Worm (Caenorhabditis elegans) whole organism, young adult: Measurements from ENCODE around the gene clc-6.

Experiments
- B0035.1 ChIP-seq: sonication (generic microtip); optimal IDR thresholded peaks from 2 replicates; lab custom pipeline; 2016; ENCODE audit warnings: missing genetic modification characterization, mild to moderate bottlenecking, missing compliant biosample characterization, missing genotype, missing genetic modification reagents
- F10E7.11 ChIP-seq: sonication (generic microtip); optimal IDR thresholded peaks from 2 replicates; lab custom pipeline; 2017; ENCODE audit warnings: mild to moderate bottlenecking, missing genetic modification characterization, moderate library complexity, missing compliant biosample characterization
- F37B4.10 ChIP-seq: fragments of 200-800 bp; sonication (Bioruptor generic); IDR thresholded peaks from 2 replicates; pipeline ENCODE4 v1.3.6; 2022; ENCODE audit warnings: missing genetic modification characterization, missing compliant biosample characterization
- F49E8.2 ChIP-seq: sonication (generic microtip); optimal IDR thresholded peaks from 3 replicates; lab custom pipeline; 2017; ENCODE audit warnings: missing genetic modification characterization, mild to moderate bottlenecking, missing compliant biosample characterization, antibody characterized with exemption, moderate library complexity; ENCODE audit not compliant: insufficient read depth
- F57A8.1 ChIP-seq: fragments of 200-800 bp; sonication (Bioruptor generic); optimal IDR thresholded peaks from 2 replicates; lab custom pipeline; 2018; ENCODE audit warnings: mild to moderate bottlenecking, missing genetic modification characterization, moderate library complexity, missing compliant biosample characterization
- T26A5.8 ChIP-seq: sonication (generic microtip); optimal IDR thresholded peaks from 2 replicates; lab custom pipeline; 2016; ENCODE audit warnings: missing genetic modification characterization, missing compliant biosample characterization
- Y56A3A.18 ChIP-seq: fragments of 200-800 bp; sonication (Bioruptor generic); IDR thresholded peaks from 2 replicates; pipeline ENCODE4 v1.3.6; 2022; ENCODE audit warnings: missing genetic modification reagents, missing genetic modification characterization, missing compliant biosample characterization
- Y79H2A.3 ChIP-seq: fragments of 200-800 bp; sonication (Bioruptor generic); conservative IDR thresholded peaks from 2 replicates; pipeline ENCODE4 v1.3.6; 2022; ENCODE audit warnings: missing genetic modification reagents, missing genetic modification characterization, missing compliant biosample characterization
- akir-1 ChIP-seq: fragments of 200-800 bp; sonication (Bioruptor generic); optimal IDR thresholded peaks from 2 replicates; lab custom pipeline; 2018; ENCODE audit warnings: mild to moderate bottlenecking, missing genetic modification characterization, moderate library complexity, missing compliant biosample characterization
- ama-1 ChIP-seq, 3 experiments: fragments of 150-350 bp in 1 of 3; sonication (generic microtip) in 2 of 3; optimal IDR thresholded peaks; 2 replicates each; lab custom pipeline; 2014 to 2018; ENCODE audit warnings: missing biosample characterization in 2 of 3, missing genetic modification characterization in 2 of 3, missing genetic modification reagents in 2 of 3
- aptf-2 ChIP-seq: fragments of 200-800 bp; sonication (Bioruptor generic); conservative IDR thresholded peaks from 2 replicates; pipeline ENCODE4 v1.3.6; 2022; ENCODE audit warnings: missing genetic modification reagents, missing genetic modification characterization, missing compliant biosample characterization
- athp-1 ChIP-seq: sonication (generic microtip); optimal IDR thresholded peaks from 2 replicates; lab custom pipeline; 2017; ENCODE audit warnings: mild to moderate bottlenecking, missing genetic modification characterization, missing compliant biosample characterization
- attf-6 ChIP-seq: fragments of 200-800 bp; sonication (Bioruptor generic); IDR thresholded peaks from 2 replicates; pipeline ENCODE4 v1.3.6; 2022; ENCODE audit warnings: missing genetic modification reagents, missing genetic modification characterization, missing compliant biosample characterization
- cebp-2 ChIP-seq: fragments of 200-800 bp; sonication (Bioruptor generic); IDR thresholded peaks from 2 replicates; pipeline ENCODE4 v1.3.6; 2022; ENCODE audit warnings: missing genetic modification characterization, missing compliant biosample characterization
- ceh-91 ChIP-seq: fragments of 200-800 bp; sonication (Bioruptor generic); IDR thresholded peaks from 2 replicates; pipeline ENCODE4 v1.3.6; 2022; ENCODE audit warnings: missing genetic modification reagents, missing genetic modification characterization, missing compliant biosample characterization
- dox-1 ChIP-seq: fragments of 200-800 bp; sonication (Bioruptor generic); IDR thresholded peaks from 2 replicates; pipeline ENCODE4 v1.3.6; 2022; ENCODE audit warnings: missing genetic modification reagents, missing genetic modification characterization, missing compliant biosample characterization
- dpl-1 ChIP-seq: fragments of 150-350 bp; optimal IDR thresholded peaks from 2 replicates; lab custom pipeline; 2014; ENCODE audit warnings: missing biosample characterization, missing genetic modification reagents, missing genetic modification characterization
- efl-1 ChIP-seq: fragments of 150-350 bp; optimal IDR thresholded peaks from 2 replicates; lab custom pipeline; 2014; ENCODE audit warnings: missing biosample characterization, missing genetic modification reagents, missing genetic modification characterization
- ekl-4 ChIP-seq: fragments of 200-800 bp; sonication (Bioruptor generic); IDR thresholded peaks from 2 replicates; pipeline ENCODE4 v1.3.6; 2022; ENCODE audit warnings: missing genetic modification reagents, missing genetic modification characterization, missing compliant biosample characterization
- lag-1 ChIP-seq: fragments of 200-800 bp; sonication (Bioruptor generic); IDR thresholded peaks from 2 replicates; pipeline ENCODE4 v1.3.6; 2022; ENCODE audit warnings: missing genetic modification reagents, missing genetic modification characterization, missing compliant biosample characterization
- lin-26 ChIP-seq: fragments of 200-800 bp; sonication (Bioruptor generic); IDR thresholded peaks from 2 replicates; pipeline ENCODE4 v1.3.6; 2022; ENCODE audit warnings: missing genetic modification reagents, missing genetic modification characterization, missing compliant biosample characterization
- lin-35 ChIP-seq, 3 experiments: fragments of 150-350 bp in 2 of 3; sonication (generic microtip) in 1 of 3; optimal IDR thresholded peaks; 2 replicates each; lab custom pipeline; 2014 to 2018; ENCODE audit warnings: missing biosample characterization in 3 of 3, missing genetic modification characterization in 3 of 3, missing genetic modification reagents in 3 of 3
- madf-3 ChIP-seq: fragments of 200-800 bp; sonication (Bioruptor generic); IDR thresholded peaks from 2 replicates; pipeline ENCODE4 v1.3.6; 2022; ENCODE audit warnings: missing genetic modification reagents, missing genetic modification characterization, missing compliant biosample characterization
- mxl-1 ChIP-seq: sonication (generic microtip); optimal IDR thresholded peaks from 2 replicates; lab custom pipeline; 2016; ENCODE audit warnings: missing genetic modification characterization, missing compliant biosample characterization
- nfyb-1 ChIP-seq: fragments of 200-800 bp; sonication (Bioruptor generic); IDR thresholded peaks from 2 replicates; pipeline ENCODE4 v1.3.6; 2022; ENCODE audit warnings: missing genetic modification reagents, missing genetic modification characterization, missing compliant biosample characterization
- nhr-80 ChIP-seq: sonication (generic microtip); optimal IDR thresholded peaks from 2 replicates; lab custom pipeline; 2016; ENCODE audit warnings: missing genetic modification characterization, missing compliant biosample characterization
- nhr-90 ChIP-seq: sonication (generic microtip); optimal IDR thresholded peaks from 2 replicates; lab custom pipeline; 2016; ENCODE audit warnings: missing genotype, mild to moderate bottlenecking, missing genetic modification characterization, missing compliant biosample characterization
- pbrm-1 ChIP-seq: fragments of 200-800 bp; sonication (Bioruptor generic); IDR thresholded peaks from 2 replicates; pipeline ENCODE4 v1.3.6; 2022; ENCODE audit warnings: missing genetic modification reagents, missing genetic modification characterization, missing compliant biosample characterization
- pha-4 ChIP-seq: fragments of 150-350 bp; sonication (generic microtip); optimal IDR thresholded peaks from 2 replicates; lab custom pipeline; 2014; ENCODE audit warnings: missing biosample characterization, missing genetic modification reagents, missing genetic modification characterization
- rec-8 ChIP-seq, 2 experiments: sonication (generic microtip); optimal IDR thresholded peaks; 2 replicates each; lab custom pipeline; 2016; ENCODE audit warnings: mild to moderate bottlenecking in 2 of 2, missing genetic modification characterization in 2 of 2, missing genetic modification reagents in 2 of 2, missing genotype in 2 of 2, missing biosample characterization in 1 of 2, missing compliant biosample characterization in 1 of 2, moderate library complexity in 1 of 2
- rpc-1 ChIP-seq, 2 experiments: fragments of 150-350 bp in 1 of 2; sonication (generic microtip) in 1 of 2; optimal IDR thresholded peaks; 2 replicates each; lab custom pipeline; 2014 to 2018; ENCODE audit warnings: missing biosample characterization in 1 of 2, missing genetic modification characterization in 1 of 2, missing genetic modification reagents in 1 of 2, missing genotype in 1 of 2
- sdz-38 ChIP-seq: sonication (generic microtip); optimal IDR thresholded peaks from 2 replicates; lab custom pipeline; 2016; ENCODE audit warnings: missing genotype, missing genetic modification characterization, missing compliant biosample characterization
- snpc-3.4 ChIP-seq: sonication (generic microtip); optimal IDR thresholded peaks from 2 replicates; lab custom pipeline; 2017; ENCODE audit warnings: missing genetic modification characterization, mild to moderate bottlenecking, missing compliant biosample characterization, antibody characterized with exemption, moderate library complexity, missing genotype, missing genetic modification reagents
- somi-1 ChIP-seq: fragments of 200-800 bp; sonication (Bioruptor generic); optimal IDR thresholded peaks from 2 replicates; lab custom pipeline; 2018; ENCODE audit warnings: mild to moderate bottlenecking, missing genetic modification characterization, missing compliant biosample characterization
- tbx-9 ChIP-seq: sonication (generic microtip); optimal IDR thresholded peaks from 2 replicates; lab custom pipeline; 2016; ENCODE audit warnings: borderline replicate concordance, missing genetic modification characterization, inconsistent platforms, missing compliant biosample characterization
- unc-62 ChIP-seq: fragments of 150-350 bp; optimal IDR thresholded peaks from 2 replicates; lab custom pipeline; 2014; ENCODE audit warnings: missing biosample characterization, missing genetic modification reagents, missing genetic modification characterization
- zfh-2 ChIP-seq: fragments of 200-800 bp; sonication (Bioruptor generic); conservative IDR thresholded peaks from 2 replicates; pipeline ENCODE4 v1.3.6; 2022; ENCODE audit warnings: missing genetic modification reagents, missing genetic modification characterization, missing compliant biosample characterization
- ztf-18 ChIP-seq: sonication (generic microtip); optimal IDR thresholded peaks from 2 replicates; lab custom pipeline; 2016; ENCODE audit warnings: missing genotype, mild to moderate bottlenecking, missing genetic modification characterization, missing compliant biosample characterization
- ztf-22 ChIP-seq: fragments of 200-800 bp; sonication (Bioruptor generic); optimal IDR thresholded peaks from 2 replicates; lab custom pipeline; 2018; ENCODE audit warnings: mild to moderate bottlenecking, missing genetic modification characterization, moderate library complexity, missing compliant biosample characterization
- ztf-26 ChIP-seq: sonication (generic microtip); optimal IDR thresholded peaks from 2 replicates; lab custom pipeline; 2017; ENCODE audit warnings: missing genetic modification characterization, missing compliant biosample characterization
- ztf-28 ChIP-seq: fragments of 200-800 bp; sonication (Bioruptor generic); IDR thresholded peaks from 2 replicates; pipeline ENCODE4 v1.3.6; 2022; ENCODE audit warnings: missing genetic modification reagents, missing genetic modification characterization, missing compliant biosample characterization
- ztf-6 ChIP-seq: fragments of 200-800 bp; sonication (Bioruptor generic); IDR thresholded peaks from 2 replicates; pipeline ENCODE4 v1.3.6; 2022; ENCODE audit warnings: missing genetic modification reagents, missing genetic modification characterization, missing compliant biosample characterization

clc-6 gene

DNA sequence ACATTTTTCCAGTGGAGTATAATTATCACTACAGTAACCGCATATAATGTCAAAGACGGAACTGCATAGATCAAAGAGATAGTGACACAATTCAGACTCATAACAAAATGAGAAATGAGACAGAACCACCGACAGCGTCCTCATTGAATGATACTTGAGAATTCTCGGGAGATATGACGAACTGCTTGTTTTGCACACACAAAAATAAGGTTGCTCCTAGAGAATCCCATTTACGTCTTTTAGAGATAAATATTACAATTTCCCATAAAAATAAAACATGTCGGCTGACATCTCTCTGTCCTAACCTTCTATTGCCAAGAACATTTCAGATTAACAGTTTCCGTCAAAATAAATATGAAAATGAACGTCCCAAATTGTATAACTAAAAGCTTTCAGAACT lies 40.5 kb downstream of the clc-6 start, which contains the start of gene srg-38:
Gene srg-38 (minus strand): TSS at position 101 of the 400 bp plus-strand sequence.
- TF ChIP-seq aptf-2 (GFP tag; lab: Robert Waterston, UW) (no peak), lin-35 (GFP tag; optimal IDR thresholded peaks at IDR 0.05; lab: Kevin White, UChicago) (no peak), nhr-90 (tag; lab: Kevin White, UChicago) (no peak), rpc-1 (optimal IDR thresholded peaks at IDR 0.05; lab: Kevin White, UChicago) (no peak), rpc-1 (tag; optimal IDR thresholded peaks at IDR 0.05; lab: Kevin White, UChicago) (no peak), snpc-3.4 (tag; lab: Kevin White, UChicago) (no peak), lag-1 (GFP tag; lab: Robert Waterston, UW) (no peak), ekl-4 (no peak), F49E8.2 (tag; lab: Kevin White, UChicago) (no peak), dpl-1 (GFP tag; lab: Kevin White, UChicago) (no peak)
- TF ChIP-seq, all 124 proteins: peak for 0

DNA sequence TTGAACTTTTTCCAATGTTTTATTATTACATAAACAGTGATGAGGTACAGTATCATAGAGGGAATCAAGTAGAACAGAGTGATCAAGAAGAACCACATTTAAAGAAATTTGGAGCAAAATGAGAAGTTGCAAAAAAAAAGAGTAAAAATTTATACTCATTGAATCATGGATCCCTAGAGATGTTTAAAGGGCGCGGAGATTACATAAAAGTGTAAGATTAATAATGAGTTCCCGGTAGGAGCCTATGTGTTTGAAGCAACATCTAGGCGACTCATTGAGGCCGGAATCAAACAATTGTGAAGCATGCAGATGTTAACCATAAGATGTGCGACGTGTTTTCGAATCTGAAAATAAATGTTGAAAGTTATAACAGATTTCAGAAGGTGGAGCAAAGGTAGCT lies 43.7 kb downstream of the clc-6 start, which contains the start of gene srg-39:
Gene srg-39 (minus strand): TSS at position 101 of the 400 bp plus-strand sequence.
- TF ChIP-seq ztf-6 = no peak
- no peak for TF ChIP-seq ztf-22 (GFP tag; lab: Kevin White, UChicago)
- TF ChIP-seq unc-62 = no peak
- no peak for TF ChIP-seq B0035.1
- no peak for TF ChIP-seq ztf-28
- TF ChIP-seq ztf-18 = no peak
- no peak for TF ChIP-seq somi-1 (GFP tag; lab: Kevin White, UChicago)
- TF ChIP-seq F57A8.1 (GFP tag; lab: Kevin White, UChicago) = no peak
- no peak for TF ChIP-seq sdz-38 (tag; lab: Kevin White, UChicago)
- no peak for TF ChIP-seq tbx-9 (tag; lab: Kevin White, UChicago)
- TF ChIP-seq attf-6 = no peak
- TF ChIP-seq ztf-26 (tag; lab: Kevin White, UChicago) = no peak

- TF ChIP-seq akir-1 (no peak), Y79H2A.3 (GFP tag; lab: Robert Waterston, UW) (no peak), ceh-91 (GFP tag; lab: Robert Waterston, UW) (no peak), cebp-2 (GFP tag; lab: Robert Waterston, UW) (no peak), dox-1 (no peak), efl-1 (GFP tag; lab: Kevin White, UChicago) (no peak), athp-1 (tag; lab: Kevin White, UChicago) (no peak), lag-1 (GFP tag; lab: Robert Waterston, UW) (no peak), T26A5.8 (no peak), lin-26 (no peak), nhr-80 (tag; lab: Kevin White, UChicago) (no peak)
- TF ChIP-seq, all 124 proteins: peak for 0
Observed at ce11 chrV:11149405-11149804, 46.6 kb downstream of the clc-6 start, which contains the start of gene T19C4.1. T19C4.1 (plus strand) TSS chrV:11149705.

DNA sequence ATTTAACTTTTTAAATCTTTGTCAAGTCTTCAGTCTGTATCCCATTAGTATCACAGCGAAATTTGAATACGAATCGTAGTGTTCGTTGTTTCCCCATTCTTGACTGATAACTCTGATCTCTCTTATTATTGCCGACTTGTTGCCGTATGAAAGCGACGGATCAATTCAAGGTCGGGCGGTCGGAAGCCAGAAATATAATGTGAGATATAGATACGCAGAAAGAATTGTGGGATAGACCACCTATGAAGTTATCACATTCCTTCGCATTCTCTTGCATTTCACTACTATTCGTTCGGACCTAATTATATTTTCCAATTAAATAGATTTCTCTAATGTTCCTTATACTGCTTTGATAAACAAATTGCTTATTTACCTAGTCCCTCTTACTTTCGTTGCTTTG lies 47.0 kb downstream of the clc-6 start:
- no peak for TF ChIP-seq mxl-1 (tag; lab: Kevin White, UChicago)
- TF ChIP-seq pha-4 (tag; lab: Kevin White, UChicago) = no peak
- TF ChIP-seq lin-35 (GFP tag; optimal IDR thresholded peaks at IDR 0.05; lab: Kevin White, UChicago) = no peak

- no peak for TF ChIP-seq rec-8 (tag; optimal IDR thresholded peaks at IDR 0.05; lab: Kevin White, UChicago)
- 0 out of 2 replicates have a peak, but pooled peaks have one; percentile 30 for TF ChIP-seq nfyb-1
- peak; percentile 67 for TF ChIP-seq ama-1 (optimal IDR thresholded peaks at IDR 0.05; lab: Kevin White, UChicago)
- TF ChIP-seq ama-1 (GFP tag; optimal IDR thresholded peaks at IDR 0.05; lab: Kevin White, UChicago) = no peak
- TF ChIP-seq akir-1 = no peak
- TF ChIP-seq Y56A3A.18 (GFP tag; lab: Robert Waterston, UW) = no peak
- TF ChIP-seq zfh-2 (GFP tag; lab: Robert Waterston, UW) = no peak
- no peak for TF ChIP-seq F10E7.11 (tag; lab: Kevin White, UChicago)
- no peak for TF ChIP-seq madf-3 (GFP tag; lab: Robert Waterston, UW)
- no peak for TF ChIP-seq B0035.1
- TF ChIP-seq athp-1 (tag; lab: Kevin White, UChicago) = no peak
- peak; percentile 53 for TF ChIP-seq ztf-26 (tag; lab: Kevin White, UChicago)
- no peak for TF ChIP-seq pbrm-1 (GFP tag; lab: Robert Waterston, UW)
- no peak for TF ChIP-seq nhr-80 (tag; lab: Kevin White, UChicago)
- no peak for TF ChIP-seq F37B4.10
Observed at ce11 chrV:11147780-11148144, 48.2 kb downstream of the clc-6 start.
